Fruit fly (Drosophila melanogaster) whole organism, prepupa: ENCODE data around the gene CG5808.

Experiments
- CG10631 ChIP-seq: fragments of 200-800 bp; sonication (Bioruptor generic); optimal IDR thresholded peaks from 2 replicates; lab custom pipeline; 2016; ENCODE audit warnings: missing biosample characterization, missing genetic modification characterization
- CG10669 ChIP-seq: fragments of 200-800 bp; sonication (Bioruptor generic); optimal IDR thresholded peaks from 3 replicates; lab custom pipeline; 2018; ENCODE audit warnings: missing biosample characterization, mild to moderate bottlenecking, missing genetic modification characterization, moderate library complexity
- CG11762 ChIP-seq: fragments of 200-800 bp; sonication (Bioruptor generic); optimal IDR thresholded peaks from 3 replicates; lab custom pipeline; 2016; ENCODE audit warnings: missing biosample characterization, missing genetic modification characterization; ENCODE audit not compliant: insufficient read depth
- CG15336 ChIP-seq: fragments of 200-800 bp; sonication (Bioruptor generic); IDR thresholded peaks from 2 replicates; pipeline ENCODE4 v1.3.6; 2022; ENCODE audit warnings: missing biosample characterization, missing genetic modification characterization
- CG1621 ChIP-seq: fragments of 200-800 bp; sonication (Bioruptor generic); optimal IDR thresholded peaks from 3 replicates; lab custom pipeline; 2018; ENCODE audit warnings: missing biosample characterization, mild to moderate bottlenecking, missing genetic modification characterization
- CG32006 ChIP-seq: fragments of 200-800 bp; sonication (Bioruptor generic); optimal IDR thresholded peaks from 3 replicates; lab custom pipeline; 2017; ENCODE audit warnings: missing biosample characterization, mild to moderate bottlenecking, missing genetic modification characterization
- CG3919 ChIP-seq: fragments of 200-800 bp; sonication (Bioruptor generic); optimal IDR thresholded peaks from 3 replicates; lab custom pipeline; 2016; ENCODE audit warnings: missing biosample characterization, missing genetic modification characterization
- CG4318 ChIP-seq: fragments of 200-800 bp; sonication (Bioruptor generic); optimal IDR thresholded peaks from 3 replicates; lab custom pipeline; 2017; ENCODE audit warnings: missing biosample characterization, mild to moderate bottlenecking, missing genetic modification characterization
- CG6276 ChIP-seq: fragments of 200-800 bp; sonication (Bioruptor generic); optimal IDR thresholded peaks from 2 replicates; lab custom pipeline; 2017; ENCODE audit warnings: missing biosample characterization, mild to moderate bottlenecking, missing genetic modification characterization
- CG6808 ChIP-seq: fragments of 200-800 bp; sonication (Bioruptor generic); optimal IDR thresholded peaks from 3 replicates; lab custom pipeline; 2017; ENCODE audit warnings: missing biosample characterization, missing genetic modification characterization, mild to moderate bottlenecking, moderate library complexity, missing genetic modification reagents
- CG8119 ChIP-seq: fragments of 200-800 bp; sonication (Bioruptor generic); IDR thresholded peaks from 3 replicates; pipeline ENCODE4 v1.3.6; 2022; ENCODE audit warnings: missing biosample characterization, missing genetic modification characterization
- Eip75B ChIP-seq: fragments of 200-800 bp; sonication (Bioruptor generic); optimal IDR thresholded peaks from 3 replicates; lab custom pipeline; 2016; ENCODE audit warnings: missing biosample characterization, missing genetic modification characterization
- Eip93F ChIP-seq: fragments of 200-800 bp; sonication (Bioruptor generic); optimal IDR thresholded peaks from 2 replicates; lab custom pipeline; 2016; ENCODE audit warnings: missing biosample characterization, mild to moderate bottlenecking, missing genetic modification characterization
- Hr38 ChIP-seq: sonication (Bioruptor generic); optimal IDR thresholded peaks from 2 replicates; lab custom pipeline; 2016; ENCODE audit warnings: missing biosample characterization, missing genetic modification characterization
- Hr4 ChIP-seq: fragments of 200-800 bp; sonication (Bioruptor generic); optimal IDR thresholded peaks from 3 replicates; lab custom pipeline; 2016; ENCODE audit warnings: missing biosample characterization, missing genetic modification characterization
- OdsH ChIP-seq: fragments of 200-800 bp; sonication (Bioruptor generic); optimal IDR thresholded peaks from 3 replicates; lab custom pipeline; 2016; ENCODE audit warnings: missing biosample characterization, missing genetic modification characterization
- Smox ChIP-seq: fragments of 200-800 bp; sonication (Bioruptor generic); optimal IDR thresholded peaks from 3 replicates; lab custom pipeline; 2016; ENCODE audit warnings: missing biosample characterization, missing genetic modification characterization
- Sox102F ChIP-seq: fragments of 200-800 bp; sonication (Bioruptor generic); optimal IDR thresholded peaks from 2 replicates; lab custom pipeline; 2016; ENCODE audit warnings: missing biosample characterization, mild to moderate bottlenecking, missing genetic modification characterization
- Sox14 ChIP-seq: fragments of 200-800 bp; sonication (Bioruptor generic); optimal IDR thresholded peaks from 3 replicates; lab custom pipeline; 2016; ENCODE audit warnings: missing biosample characterization, missing genetic modification characterization
- cyc ChIP-seq: fragments of 200-800 bp; sonication (Bioruptor generic); optimal IDR thresholded peaks from 3 replicates; lab custom pipeline; 2016; ENCODE audit warnings: missing biosample characterization, missing genetic modification characterization
- dsx ChIP-seq: fragments of 200-800 bp; optimal IDR thresholded peaks from 3 replicates; lab custom pipeline; 2019; ENCODE audit warnings: missing biosample characterization, mild to moderate bottlenecking, missing genetic modification characterization, moderate library complexity; ENCODE audit not compliant: poor library complexity, severe bottlenecking
- eg ChIP-seq: fragments of 200-800 bp; sonication (Bioruptor generic); IDR thresholded peaks from 3 replicates; pipeline ENCODE4 v1.3.6; 2022; ENCODE audit warnings: missing biosample characterization, missing genetic modification characterization
- net ChIP-seq: fragments of 200-800 bp; sonication (Bioruptor generic); optimal IDR thresholded peaks from 3 replicates; lab custom pipeline; 2016; ENCODE audit warnings: missing biosample characterization, missing genetic modification characterization
- salr ChIP-seq, 2 experiments: fragments of 200-800 bp; sonication (Bioruptor generic); optimal IDR thresholded peaks; 3 replicates each; lab custom pipeline; 2016 to 2018; ENCODE audit warnings: missing biosample characterization in 2 of 2, missing genetic modification characterization in 2 of 2, mild to moderate bottlenecking in 1 of 2
- ss ChIP-seq, 2 experiments: fragments of 200-800 bp; sonication (Bioruptor generic); optimal IDR thresholded peaks; 2 replicates in 1 of 2; 3 replicates in 1 of 2; lab custom pipeline; 2017 to 2018; ENCODE audit warnings: mild to moderate bottlenecking in 2 of 2, missing biosample characterization in 2 of 2, missing genetic modification characterization in 2 of 2, moderate library complexity in 1 of 2

CG5808 gene

dm6 chr3R:24766684-24767083 is 50.1 kb downstream of the CG5808 start:
- TF ChIP-seq Hr4 (GFP tag; lab: Kevin White, UChicago) (peak; percentile 5), CG15336 (GFP tag; lab: Robert Waterston, UW) (peak; percentile 34; the same call in 1 of the 2 replicates), eg (GFP tag; lab: Robert Waterston, UW) (peak; percentile 40; the same call in 2 of the 3 replicates), dsx (no peak), CG11762 (GFP tag; lab: Kevin White, UChicago) (no peak), CG8119 (GFP tag; lab: Robert Waterston, UW) (peak; percentile 75), CG10669 (no peak), Eip93F (GFP tag; lab: Kevin White, UChicago) (no peak), CG6276 (GFP tag; lab: Kevin White, UChicago) (peak; percentile 56)

dm6 chr3R:24764971-24765370 is 51.8 kb downstream of the CG5808 start, which contains the start of gene AstA:
TSS of gene AstA (minus strand) at chr3R:24765071.
- TF ChIP-seq Sox102F (GFP tag; lab: Kevin White, UChicago) = no peak
- TF ChIP-seq CG15336 (GFP tag; lab: Robert Waterston, UW) = no peak
- no peak for TF ChIP-seq CG4318 (GFP tag; lab: Kevin White, UChicago)
- no peak for TF ChIP-seq CG1621 (tag; lab: Kevin White, UChicago)
- no peak for TF ChIP-seq ss (GFP tag; optimal IDR thresholded peaks at IDR 0.05; lab: Kevin White, UChicago)
- no peak for TF ChIP-seq dsx
- TF ChIP-seq CG6808 (GFP tag; lab: Kevin White, UChicago) = no peak
- TF ChIP-seq Hr4 (GFP tag; lab: Kevin White, UChicago) = no peak
- no peak for TF ChIP-seq net
- no peak for TF ChIP-seq CG3919 (GFP tag; lab: Kevin White, UChicago)
- no peak for TF ChIP-seq salr (GFP tag; optimal IDR thresholded peaks at IDR 0.05; lab: Kevin White, UChicago)
- no peak for TF ChIP-seq Eip75B
- TF ChIP-seq CG32006 = no peak
- no peak for TF ChIP-seq OdsH
- TF ChIP-seq CG10631 (GFP tag; lab: Kevin White, UChicago) = no peak
- no peak for TF ChIP-seq cyc (GFP tag; lab: Kevin White, UChicago)
- TF ChIP-seq Hr38 (GFP tag; lab: Kevin White, UChicago) = no peak
- no peak for TF ChIP-seq Sox14 (GFP tag; lab: Kevin White, UChicago)
- no peak for TF ChIP-seq Smox (GFP tag; lab: Kevin White, UChicago)
- TF ChIP-seq, all 60 proteins: peak for 0
